Fruit fly (Drosophila melanogaster): ENCODE results near the gene B-H2.

B-H2 gene

dm6 chrX:17297924-17298591 is 16.3 kb upstream of the B-H2 start (continued):
- no peak for TF ChIP-seq crp (GFP tag; optimal IDR thresholded peaks at IDR 0.05)
- no peak for TF ChIP-seq Aef1 (GFP tag; IDR thresholded peaks at IDR 0.05)
- TF ChIP-seq esg (GFP tag; conservative IDR thresholded peaks at IDR 0.05) = peak; percentile 26; the same call in 1 of the 2 replicates
- no peak for TF ChIP-seq CG42726 (GFP tag; IDR thresholded peaks at IDR 0.05; ENCODE audit: partially characterized antibody)
- TF ChIP-seq vnd (GFP tag; IDR thresholded peaks at IDR 0.05; ENCODE audit: partially characterized antibody) = no peak
- no peak for TF ChIP-seq CG7372 (GFP tag; IDR thresholded peaks at IDR 0.05)
- TF ChIP-seq Fer3 (tag; optimal IDR thresholded peaks at IDR 0.05) = no peak
- no peak for TF ChIP-seq Oaz (GFP tag; IDR thresholded peaks at IDR 0.05)
- no peak for TF ChIP-seq Sin3A (optimal IDR thresholded peaks at IDR 0.05)
- TF ChIP-seq CG34376 (GFP tag; optimal IDR thresholded peaks at IDR 0.05) = no peak
- no peak for TF ChIP-seq Hmr (GFP tag; optimal IDR thresholded peaks at IDR 0.05)
- TF ChIP-seq H15 (GFP tag; IDR thresholded peaks at IDR 0.05) = no peak
- TF ChIP-seq CG12744 (GFP tag; optimal IDR thresholded peaks at IDR 0.05) = no peak
- TF ChIP-seq disco-r (GFP tag; optimal IDR thresholded peaks at IDR 0.05) = no peak
- TF ChIP-seq CG10209 (GFP tag; optimal IDR thresholded peaks at IDR 0.05) = no peak
- no peak for TF ChIP-seq CG4707 (GFP tag; optimal IDR thresholded peaks at IDR 0.05)
- no peak for TF ChIP-seq D19B (GFP tag; optimal IDR thresholded peaks at IDR 0.05)
- TF ChIP-seq CG2120 (GFP tag; optimal IDR thresholded peaks at IDR 0.05) = no peak
- no peak for TF ChIP-seq lbe (GFP tag; optimal IDR thresholded peaks at IDR 0.05)
- no peak for TF ChIP-seq ash1 (GFP tag; optimal IDR thresholded peaks at IDR 0.05)
- TF ChIP-seq nmo (GFP tag; optimal IDR thresholded peaks at IDR 0.05) = peak; percentile 27
- no peak for TF ChIP-seq CrebB (tag; optimal IDR thresholded peaks at IDR 0.05)
- no peak for TF ChIP-seq CG10321 (GFP tag; IDR thresholded peaks at IDR 0.05)
- 0 out of 2 replicates have a peak, but pooled peaks have one; percentile 17 for TF ChIP-seq sisA (GFP tag; IDR thresholded peaks at IDR 0.05)
- no peak for TF ChIP-seq CG9609 (GFP tag; optimal IDR thresholded peaks at IDR 0.05)
- no peak for TF ChIP-seq sug (tag; optimal IDR thresholded peaks at IDR 0.05)
- TF ChIP-seq CG11085 (GFP tag; IDR thresholded peaks at IDR 0.05) = no peak
- TF ChIP-seq CG16779 (GFP tag; IDR thresholded peaks at IDR 0.05) = no peak
- no peak for TF ChIP-seq Dbx (GFP tag; IDR thresholded peaks at IDR 0.05)
- TF ChIP-seq nom (GFP tag; optimal IDR thresholded peaks at IDR 0.05) = no peak
- TF ChIP-seq nau (GFP tag; optimal IDR thresholded peaks at IDR 0.05) = no peak

dm6 chrX:17298900-17299836 is 15.2 kb upstream of the B-H2 start:
- TF ChIP-seq onecut (GFP tag; IDR thresholded peaks at IDR 0.05) = peak; percentile 31; the same call in 1 of the 2 replicates
- peak; percentile 75 for TF ChIP-seq CoRest (tag; optimal IDR thresholded peaks at IDR 0.05)
- no peak for TF ChIP-seq rib (GFP tag; IDR thresholded peaks at IDR 0.05)
- peak; percentile 56 for TF ChIP-seq zfh2 (GFP tag; optimal IDR thresholded peaks at IDR 0.05)
- no peak for TF ChIP-seq inv (GFP tag; IDR thresholded peaks at IDR 0.05; ENCODE audit: partially characterized antibody)
- TF ChIP-seq fd96Cb (tag; optimal IDR thresholded peaks at IDR 0.05) = peak; percentile 59
- peak; percentile 51 for TF ChIP-seq odd (GFP tag; optimal IDR thresholded peaks at IDR 0.05)
- TF ChIP-seq CG9817 (tag; optimal IDR thresholded peaks at IDR 0.05) = peak; percentile 71
- TF ChIP-seq scrt (GFP tag; optimal IDR thresholded peaks at IDR 0.05) = no peak
- TF ChIP-seq Lpt (GFP tag; optimal IDR thresholded peaks at IDR 0.05) = no peak
- peak; percentile 64 to 65 for TF ChIP-seq bsh (GFP tag; optimal IDR thresholded peaks at IDR 0.05)
- TF ChIP-seq Rfx (GFP tag; IDR thresholded peaks at IDR 0.05) = peak; percentile 78
- peak; percentile 47 for TF ChIP-seq CG1233 (GFP tag; optimal IDR thresholded peaks at IDR 0.05)
- TF ChIP-seq pita (GFP tag; optimal IDR thresholded peaks at IDR 0.05) = no peak
- TF ChIP-seq CrebB (tag; optimal IDR thresholded peaks at IDR 0.05) = peak; percentile 69
- peak; percentile 78; the same call in 2 of the 3 replicates for TF ChIP-seq so (GFP tag; IDR thresholded peaks at IDR 0.05)
- peak; percentile 79 for TF ChIP-seq CG2120 (GFP tag; optimal IDR thresholded peaks at IDR 0.05)
- peak; percentile 21 for TF ChIP-seq CG15011 (GFP tag; optimal IDR thresholded peaks at IDR 0.05)
- no peak for TF ChIP-seq CG30431 (GFP tag; optimal IDR thresholded peaks at IDR 0.05)

Data from whole organism, embryonic.